Worm (Caenorhabditis elegans) whole organism, L4 larva: ENCODE measurements around the gene ins-19.

Experiments used
- F26F4.8 ChIP-seq: fragments of 200-800 bp; sonication (Bioruptor generic); conservative IDR thresholded peaks from 2 replicates; pipeline ENCODE4 v1.3.6; 2022; ENCODE audit warnings: missing genetic modification characterization, missing compliant biosample characterization
- F37D6.2 ChIP-seq: sonication (generic microtip); optimal IDR thresholded peaks from 2 replicates; lab custom pipeline; 2016; ENCODE audit warnings: mild to moderate bottlenecking, missing genetic modification characterization, missing compliant biosample characterization
- F44E2.7 ChIP-seq: fragments of 200-800 bp; sonication (Bioruptor generic); IDR thresholded peaks from 2 replicates; pipeline ENCODE4 v2.1.2; 2022; ENCODE audit warnings: missing genetic modification characterization, missing compliant biosample characterization
- T20F7.1 ChIP-seq: fragments of 200-800 bp; sonication (Bioruptor generic); optimal IDR thresholded peaks from 2 replicates; lab custom pipeline; 2018; ENCODE audit warnings: mild to moderate bottlenecking, missing genetic modification characterization, missing compliant biosample characterization
- Y48G9A.11 ChIP-seq: fragments of 200-800 bp; sonication (Bioruptor generic); IDR thresholded peaks from 2 replicates; pipeline ENCODE4 v1.3.6; 2022; ENCODE audit warnings: missing genetic modification reagents, missing genetic modification characterization, missing compliant biosample characterization
- Y75B8A.6 ChIP-seq: fragments of 200-800 bp; sonication (Bioruptor generic); IDR thresholded peaks from 2 replicates; pipeline ENCODE4 v1.3.6; 2022; ENCODE audit warnings: missing genetic modification reagents, missing genetic modification characterization, missing compliant biosample characterization
- ZK337.2 ChIP-seq: fragments of 200-800 bp; sonication (Bioruptor generic); IDR thresholded peaks from 2 replicates; pipeline ENCODE4 v1.3.6; 2022; ENCODE audit warnings: missing genetic modification reagents, missing genetic modification characterization, missing compliant biosample characterization
- aha-1 ChIP-seq: fragments of 150-350 bp; peaks from one replicate; lab custom pipeline; 2014; ENCODE audit warnings: missing biosample characterization, missing genetic modification characterization
- attf-4 ChIP-seq: sonication (generic microtip); optimal IDR thresholded peaks from 3 replicates; lab custom pipeline; 2017; ENCODE audit warnings: missing biosample characterization, missing genetic modification characterization
- ceh-28 ChIP-seq: fragments of 150-350 bp; optimal IDR thresholded peaks from 2 replicates; lab custom pipeline; 2014; ENCODE audit warnings: missing biosample characterization, missing genetic modification reagents, missing genetic modification characterization
- ceh-44 ChIP-seq: fragments of 200-800 bp; sonication (Bioruptor generic); IDR thresholded peaks from 2 replicates; pipeline ENCODE4 v1.3.6; 2022; ENCODE audit warnings: missing genetic modification reagents, missing genetic modification characterization, missing compliant biosample characterization
- ceh-62 ChIP-seq: sonication (generic microtip); optimal IDR thresholded peaks from 2 replicates; lab custom pipeline; 2017; ENCODE audit warnings: missing biosample characterization, missing genetic modification characterization
- cey-2 ChIP-seq: sonication (generic microtip); optimal IDR thresholded peaks from 3 replicates; lab custom pipeline; 2017; ENCODE audit warnings: missing genetic modification characterization, mild to moderate bottlenecking, missing compliant biosample characterization, antibody characterized with exemption, borderline replicate concordance; ENCODE audit not compliant: insufficient read depth
- daf-16 ChIP-seq, 3 experiments: sonication (generic microtip); optimal IDR thresholded peaks; 2 replicates each; lab custom pipeline; 2016 to 2017; ENCODE audit warnings: missing genetic modification characterization in 3 of 3, missing genetic modification reagents in 3 of 3, mild to moderate bottlenecking in 2 of 3, missing compliant biosample characterization in 2 of 3, missing biosample characterization in 1 of 3, moderate library complexity in 1 of 3
- daf-19 ChIP-seq: fragments of 200-800 bp; sonication (Bioruptor generic); conservative IDR thresholded peaks from 2 replicates; pipeline ENCODE4 v1.3.6; 2022; ENCODE audit warnings: missing genetic modification characterization, missing compliant biosample characterization
- dmd-8 ChIP-seq: fragments of 200-800 bp; sonication (Bioruptor generic); IDR thresholded peaks from 2 replicates; pipeline ENCODE4 v1.3.6; 2022; ENCODE audit warnings: missing genetic modification characterization, missing compliant biosample characterization
- dmd-9 ChIP-seq: fragments of 200-800 bp; sonication (Bioruptor generic); IDR thresholded peaks from 2 replicates; pipeline ENCODE4 v1.3.6; 2022; ENCODE audit warnings: missing genetic modification reagents, missing genetic modification characterization, missing compliant biosample characterization
- dpl-1 ChIP-seq: fragments of 150-350 bp; optimal IDR thresholded peaks from 2 replicates; lab custom pipeline; 2014; ENCODE audit warnings: missing biosample characterization, missing genetic modification reagents, missing genetic modification characterization
- dve-1 ChIP-seq: sonication (generic microtip); optimal IDR thresholded peaks from 2 replicates; lab custom pipeline; 2017; ENCODE audit warnings: antibody characterized with exemption, mild to moderate bottlenecking, missing genetic modification characterization, missing compliant biosample characterization; ENCODE audit not compliant: insufficient read depth
- egl-43 ChIP-seq: fragments of 200-800 bp; sonication (Bioruptor generic); IDR thresholded peaks from 2 replicates; pipeline ENCODE4 v1.3.6; 2022; ENCODE audit warnings: missing genetic modification reagents, missing genetic modification characterization, missing compliant biosample characterization
- fkh-10 ChIP-seq: fragments of 150-350 bp; optimal IDR thresholded peaks from 2 replicates; lab custom pipeline; 2014; ENCODE audit warnings: missing biosample characterization, missing genetic modification reagents, missing genetic modification characterization
- lin-1 ChIP-seq: fragments of 200-800 bp; sonication (Bioruptor generic); IDR thresholded peaks from 2 replicates; pipeline ENCODE4 v1.3.6; 2022; ENCODE audit warnings: missing genetic modification reagents, missing genetic modification characterization, missing compliant biosample characterization
- lin-13 ChIP-seq: fragments of 150-350 bp; optimal IDR thresholded peaks from 2 replicates; lab custom pipeline; 2014; ENCODE audit warnings: missing biosample characterization, missing genetic modification reagents, missing genetic modification characterization
- lin-29 ChIP-seq: fragments of 200-800 bp; sonication (Bioruptor generic); IDR thresholded peaks from 2 replicates; pipeline ENCODE4 v1.3.6; 2022; ENCODE audit warnings: missing genetic modification reagents, missing genetic modification characterization, missing compliant biosample characterization
- lsy-2 ChIP-seq, 2 experiments: fragments of 150-350 bp in 1 of 2; sonication (generic microtip) in 1 of 2; optimal IDR thresholded peaks; 2 replicates each; lab custom pipeline; 2014 to 2017; ENCODE audit warnings: missing biosample characterization in 2 of 2, missing genetic modification characterization in 2 of 2
- mdt-29 ChIP-seq: fragments of 200-800 bp; sonication (Bioruptor generic); IDR thresholded peaks from 2 replicates; pipeline ENCODE4 v1.3.6; 2022; ENCODE audit warnings: missing genetic modification reagents, missing genetic modification characterization, missing compliant biosample characterization
- nhr-25 ChIP-seq: sonication (generic microtip); optimal IDR thresholded peaks from 2 replicates; lab custom pipeline; 2017; ENCODE audit warnings: missing genetic modification characterization, mild to moderate bottlenecking, missing compliant biosample characterization, antibody characterized with exemption, moderate library complexity, borderline replicate concordance; ENCODE audit not compliant: insufficient read depth
- nhr-28 ChIP-seq: fragments of 150-350 bp; optimal IDR thresholded peaks from 2 replicates; lab custom pipeline; 2014; ENCODE audit warnings: missing biosample characterization, missing genetic modification characterization
- nhr-41 ChIP-seq: fragments of 200-800 bp; sonication (Bioruptor generic); IDR thresholded peaks from 2 replicates; pipeline ENCODE4 v1.3.6; 2022; ENCODE audit warnings: missing genetic modification reagents, missing genetic modification characterization, missing compliant biosample characterization
- nhr-6 ChIP-seq: fragments of 150-350 bp; optimal IDR thresholded peaks from 2 replicates; lab custom pipeline; 2014; ENCODE audit warnings: missing biosample characterization, missing genetic modification characterization
- nhr-77 ChIP-seq: fragments of 150-350 bp; optimal IDR thresholded peaks from 2 replicates; lab custom pipeline; 2014; ENCODE audit warnings: missing biosample characterization, missing genetic modification characterization
- saeg-2 ChIP-seq: fragments of 200-800 bp; sonication (Bioruptor generic); IDR thresholded peaks from 2 replicates; pipeline ENCODE4 v1.3.6; 2022; ENCODE audit warnings: missing genetic modification reagents, missing genetic modification characterization, missing compliant biosample characterization
- set-16 ChIP-seq: fragments of 200-800 bp; sonication (Bioruptor generic); IDR thresholded peaks from 2 replicates; pipeline ENCODE4 v1.3.6; 2022; ENCODE audit warnings: missing genetic modification reagents, missing genetic modification characterization, missing compliant biosample characterization
- skn-1 ChIP-seq: fragments of 150-350 bp; optimal IDR thresholded peaks from 2 replicates; lab custom pipeline; 2014; ENCODE audit warnings: missing biosample characterization, missing genetic modification characterization
- snpc-4 ChIP-seq: fragments of 150-350 bp; optimal IDR thresholded peaks from 2 replicates; lab custom pipeline; 2014; ENCODE audit warnings: missing biosample characterization, missing genetic modification characterization
- spr-3 ChIP-seq: fragments of 200-800 bp; sonication (Bioruptor generic); optimal IDR thresholded peaks from 2 replicates; lab custom pipeline; 2018; ENCODE audit warnings: mild to moderate bottlenecking, missing genetic modification characterization, missing compliant biosample characterization
- unc-62 ChIP-seq, 3 experiments: fragments of 150-350 bp in 1 of 3; sonication (generic microtip); optimal IDR thresholded peaks in 2 of 3; peaks in 1 of 3; 1 replicate in 1 of 3; 2 replicates in 2 of 3; lab custom pipeline; 2014 to 2017; ENCODE audit warnings: missing biosample characterization in 3 of 3, missing genetic modification characterization in 3 of 3, missing genetic modification reagents in 3 of 3, missing genotype in 1 of 3
- zfp-2 ChIP-seq: sonication (generic microtip); optimal IDR thresholded peaks from 2 replicates; lab custom pipeline; 2016; ENCODE audit warnings: mild to moderate bottlenecking, missing genetic modification characterization, missing compliant biosample characterization
- zfp-3 ChIP-seq: fragments of 200-800 bp; sonication (Bioruptor generic); conservative IDR thresholded peaks from 2 replicates; pipeline ENCODE4 v1.3.6; 2022; ENCODE audit warnings: missing genetic modification reagents, missing genetic modification characterization, missing compliant biosample characterization
- zip-2 ChIP-seq: fragments of 150-350 bp; optimal IDR thresholded peaks from 2 replicates; lab custom pipeline; 2014; ENCODE audit warnings: missing biosample characterization, missing genetic modification characterization
- ztf-7 ChIP-seq: fragments of 150-350 bp; optimal IDR thresholded peaks from 2 replicates; lab custom pipeline; 2014; ENCODE audit warnings: missing biosample characterization, missing genetic modification characterization

The ins-19 gene

DNA sequence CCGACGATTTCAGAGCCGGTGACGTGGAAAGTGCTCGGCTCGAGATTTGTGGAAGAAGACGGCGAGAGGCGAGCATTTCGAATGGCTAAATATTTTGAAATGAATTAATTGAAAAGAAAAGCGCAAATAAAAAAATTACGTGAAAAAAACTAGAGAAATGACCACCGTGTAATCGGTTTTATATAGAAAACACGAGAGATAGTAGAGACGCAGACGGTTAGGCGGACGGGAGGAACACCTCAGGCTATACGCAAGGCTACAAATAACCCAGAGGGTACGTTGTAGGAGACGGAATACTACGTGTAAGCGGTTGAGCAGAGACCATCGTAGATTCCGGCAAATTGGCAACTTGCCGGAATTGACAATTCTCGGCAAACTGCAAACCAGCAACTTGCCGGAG lies 15.1 kb downstream of the ins-19 start, which contains the start of gene Y25C1A.13 (continued):
- no peak for TF ChIP-seq ztf-7
- no peak for TF ChIP-seq cey-2 (tag; lab: Kevin White, UChicago)

DNA sequence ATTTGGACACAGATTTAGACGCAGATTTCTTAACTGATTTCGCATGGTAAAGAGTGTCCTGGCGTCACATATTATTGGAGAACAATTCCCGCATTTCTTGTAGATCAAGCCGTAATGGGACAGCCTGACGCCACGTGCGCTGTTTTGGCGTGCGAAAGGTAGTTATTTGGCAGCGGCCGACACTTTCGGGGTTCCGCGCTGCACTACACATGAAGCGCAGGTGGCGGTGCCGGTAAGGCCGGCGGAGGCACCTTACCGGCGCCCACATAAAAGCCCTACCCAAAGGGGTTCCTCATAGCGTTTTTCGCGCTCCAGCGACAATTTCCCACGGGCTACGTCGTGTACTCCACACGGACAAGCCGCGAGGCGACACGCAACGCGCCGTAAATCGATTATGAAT lies 16.1 kb downstream of the ins-19 start:
- no peak for TF ChIP-seq mdt-29 (GFP tag; lab: Robert Waterston, UW)
- TF ChIP-seq spr-3 (GFP tag; lab: Kevin White, UChicago), result no peak
- TF ChIP-seq lsy-2 (tag; optimal IDR thresholded peaks at IDR 0.05; lab: Kevin White, UChicago), result no peak
- no peak for TF ChIP-seq dmd-9
- TF ChIP-seq lin-29 (GFP tag; lab: Robert Waterston, UW), result no peak
- TF ChIP-seq saeg-2 (GFP tag; lab: Robert Waterston, UW), result no peak
- no peak for TF ChIP-seq nhr-77 (tag; lab: Kevin White, UChicago)
- TF ChIP-seq unc-62 (GFP tag; optimal IDR thresholded peaks at IDR 0.05 in 1 of 2; lab: Kevin White, UChicago), result peak in 1 of 2 experiments; percentile 57
- no peak for TF ChIP-seq unc-62 (tag; optimal IDR thresholded peaks at IDR 0.05; lab: Kevin White, UChicago)
- no peak for TF ChIP-seq attf-4 (tag; lab: Kevin White, UChicago)
- no peak for TF ChIP-seq lin-13 (GFP tag; lab: Kevin White, UChicago)
- no peak for TF ChIP-seq daf-16 (GFP tag; optimal IDR thresholded peaks at IDR 0.05; lab: Kevin White, UChicago)
- no peak for TF ChIP-seq daf-16 (tag; optimal IDR thresholded peaks at IDR 0.05; lab: Kevin White, UChicago)
- 0 out of 2 replicates have a peak, but pooled peaks have one; percentile 30 for TF ChIP-seq dmd-8 (GFP tag; lab: Robert Waterston, UW)
- peak; percentile 73 for TF ChIP-seq set-16 (GFP tag; lab: Robert Waterston, UW)
- no peak for TF ChIP-seq F44E2.7 (GFP tag; lab: Robert Waterston, UW)
- no peak for TF ChIP-seq Y75B8A.6 (GFP tag; lab: Robert Waterston, UW)
- no peak for TF ChIP-seq nhr-41
- TF ChIP-seq, all 104 proteins: peak for 3

DNA sequence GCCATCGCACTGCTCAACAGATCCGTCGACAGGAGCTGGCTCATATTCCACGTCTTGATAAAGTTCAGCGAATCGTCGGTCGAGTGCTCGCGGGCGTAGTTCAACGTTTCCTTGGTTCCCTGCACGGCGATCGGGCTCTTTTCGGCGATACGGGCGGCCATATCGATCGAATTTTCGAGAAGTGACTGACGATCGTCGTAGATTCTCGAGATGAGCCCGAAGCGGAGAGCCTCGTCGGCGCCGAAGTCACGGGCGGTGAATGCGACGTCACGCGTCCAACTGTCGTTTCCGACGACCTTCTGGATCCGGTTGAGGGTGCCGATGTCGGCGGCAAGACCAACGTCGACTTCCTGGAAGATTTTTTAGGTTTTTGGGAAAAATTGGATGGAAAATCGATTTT lies 16.7 kb downstream of the ins-19 start:
- no peak for TF ChIP-seq T20F7.1 (GFP tag; lab: Kevin White, UChicago)
- TF ChIP-seq Y48G9A.11 (GFP tag; lab: Robert Waterston, UW), result no peak
- TF ChIP-seq unc-62 (GFP tag; optimal IDR thresholded peaks at IDR 0.05 in 1 of 2; lab: Kevin White, UChicago), result no peak
- TF ChIP-seq unc-62 (tag; optimal IDR thresholded peaks at IDR 0.05; lab: Kevin White, UChicago), result no peak
- TF ChIP-seq nhr-6 (tag; lab: Kevin White, UChicago), result no peak
- no peak for TF ChIP-seq zip-2 (tag; lab: Kevin White, UChicago)
- peak; percentile 80 for TF ChIP-seq aha-1 (tag; lab: Kevin White, UChicago)
- no peak for TF ChIP-seq F37D6.2
- TF ChIP-seq set-16 (GFP tag; lab: Robert Waterston, UW), result peak; percentile 70
- TF ChIP-seq, all 104 proteins: peak for 2

- TF ChIP-seq dpl-1 (GFP tag; lab: Kevin White, UChicago) (no peak), saeg-2 (GFP tag; lab: Robert Waterston, UW) (no peak), ZK337.2 (GFP tag; lab: Robert Waterston, UW) (no peak), F37D6.2 (no peak), zfp-2 (no peak), zfp-3 (no peak), fkh-10 (GFP tag; lab: Kevin White, UChicago) (no peak), aha-1 (tag; lab: Kevin White, UChicago) (no peak), egl-43 (0 out of 2 replicates have a peak, but pooled peaks have one; percentile 16), ceh-28 (no peak), nhr-77 (tag; lab: Kevin White, UChicago) (no peak), F26F4.8 (GFP tag; lab: Robert Waterston, UW) (peak; percentile 55; the same call in 1 of the 2 replicates), skn-1 (tag; lab: Kevin White, UChicago) (no peak), ceh-62 (tag; lab: Kevin White, UChicago) (no peak), nhr-25 (tag; lab: Kevin White, UChicago) (no peak), nhr-28 (no peak), daf-19 (GFP tag; lab: Robert Waterston, UW) (no peak), dve-1 (tag; lab: Kevin White, UChicago) (no peak), snpc-4 (tag; lab: Kevin White, UChicago) (no peak), lin-1 (no peak), set-16 (GFP tag; lab: Robert Waterston, UW) (peak; percentile 94), ceh-44 (GFP tag; lab: Robert Waterston, UW) (no peak), Y75B8A.6 (GFP tag; lab: Robert Waterston, UW) (no peak)
- TF ChIP-seq, all 104 proteins: peak for 3
Measured at ce11 chrII:3108101-3108500, 18.1 kb downstream of the ins-19 start.
